Worm (Caenorhabditis elegans): ENCODE results near the gene F08F8.10.

The F08F8.10 gene

ce11 chrIII:7357356-7357755 is at the start of gene F08F8.10 (continued):
- TF ChIP-seq efl-3 (GFP tag; optimal IDR thresholded peaks at IDR 0.05) (no peak), pqm-1 (tag; optimal IDR thresholded peaks at IDR 0.05) (no peak), hpl-2 (GFP tag; optimal IDR thresholded peaks at IDR 0.05) (no peak), Y116A8C.19 (tag; optimal IDR thresholded peaks at IDR 0.05; ENCODE audit: borderline replicate concordance) (no peak), nhr-77 (tag; optimal IDR thresholded peaks at IDR 0.05) (no peak), tbx-2 (tag; optimal IDR thresholded peaks at IDR 0.05) (peak; percentile 9), nhr-71 (tag; optimal IDR thresholded peaks at IDR 0.05) (peak; percentile 56), unc-62 (GFP tag; optimal IDR thresholded peaks at IDR 0.05) (no peak), pax-3 (tag; optimal IDR thresholded peaks at IDR 0.05) (no peak), ceh-90 (tag; optimal IDR thresholded peaks at IDR 0.05) (no peak), ceh-8 (GFP tag; optimal IDR thresholded peaks at IDR 0.05) (no peak), irx-1 (tag; optimal IDR thresholded peaks at IDR 0.05) (no peak), aly-2 (tag; optimal IDR thresholded peaks at IDR 0.05) (no peak), lin-14 (GFP tag; optimal IDR thresholded peaks at IDR 0.05) (peak; percentile 52), nhr-85 (tag) (peak; percentile 56), mab-9 (GFP tag; IDR thresholded peaks at IDR 0.05) (no peak), fos-1 (tag; optimal IDR thresholded peaks at IDR 0.05) (no peak), dsc-1 (tag; optimal IDR thresholded peaks at IDR 0.05) (peak; percentile 5), elt-3 (tag; optimal IDR thresholded peaks at IDR 0.05) (peak in 1 of 6 experiments; percentile 1), nhr-76 (tag; optimal IDR thresholded peaks at IDR 0.05) (no peak), mep-1 (tag; optimal IDR thresholded peaks at IDR 0.05) (peak; percentile 82), C04F5.9 (tag; optimal IDR thresholded peaks at IDR 0.05) (no peak)

- no peak for TF ChIP-seq tlp-1 (tag; optimal IDR thresholded peaks at IDR 0.05)
- peak; percentile 82 for TF ChIP-seq fkh-10 (GFP tag; optimal IDR thresholded peaks at IDR 0.05)
- peak; percentile 42 for TF ChIP-seq lin-14 (GFP tag; optimal IDR thresholded peaks at IDR 0.05)
Observed at ce11 chrIII:7399004-7399403, 41.8 kb upstream of the F08F8.10 start.

ce11 chrIII:7397196-7397595 is 40.0 kb upstream of the F08F8.10 start:
- peak; percentile 11 for TF ChIP-seq blmp-1 (tag; optimal IDR thresholded peaks at IDR 0.05)
- TF ChIP-seq nhr-77 (tag; optimal IDR thresholded peaks at IDR 0.05), result no peak
- TF ChIP-seq ets-5 (GFP tag; IDR thresholded peaks at IDR 0.05), result no peak
- TF ChIP-seq rnt-1 (tag; optimal IDR thresholded peaks at IDR 0.05), result peak; percentile 30
- TF ChIP-seq mdl-1 (tag; optimal IDR thresholded peaks at IDR 0.05), result no peak
- no peak for TF ChIP-seq hlh-4 (tag; optimal IDR thresholded peaks at IDR 0.05)
- TF ChIP-seq ama-1 (optimal IDR thresholded peaks at IDR 0.05), result no peak
- TF ChIP-seq Y116A8C.19 (tag; optimal IDR thresholded peaks at IDR 0.05; ENCODE audit: borderline replicate concordance), result no peak
- no peak for TF ChIP-seq egl-13 (tag; optimal IDR thresholded peaks at IDR 0.05)
- no peak for TF ChIP-seq dsc-1 (tag; optimal IDR thresholded peaks at IDR 0.05)
- TF ChIP-seq nhr-71 (tag; optimal IDR thresholded peaks at IDR 0.05), result peak; percentile 14
- no peak for TF ChIP-seq sup-37 (GFP tag; optimal IDR thresholded peaks at IDR 0.05)
- no peak for TF ChIP-seq egl-27 (tag; optimal IDR thresholded peaks at IDR 0.05)
- TF ChIP-seq fkh-8 (tag; optimal IDR thresholded peaks at IDR 0.05), result no peak
- TF ChIP-seq ztf-4 (tag; optimal IDR thresholded peaks at IDR 0.05), result no peak
- no peak for TF ChIP-seq unc-86 (tag; optimal IDR thresholded peaks at IDR 0.05)
- TF ChIP-seq lin-39 (tag; optimal IDR thresholded peaks at IDR 0.05), result no peak
- no peak for TF ChIP-seq nhr-12 (tag; optimal IDR thresholded peaks at IDR 0.05)
- TF ChIP-seq aha-1 (tag; optimal IDR thresholded peaks at IDR 0.05), result no peak
- no peak for TF ChIP-seq fkh-10 (GFP tag; optimal IDR thresholded peaks at IDR 0.05)
- no peak for TF ChIP-seq nhr-28 (tag; optimal IDR thresholded peaks at IDR 0.05)
- peak; percentile 3 for TF ChIP-seq lin-14 (GFP tag; optimal IDR thresholded peaks at IDR 0.05)
- no peak for TF ChIP-seq jun-1 (tag; optimal IDR thresholded peaks at IDR 0.05)
- no peak for TF ChIP-seq zip-4 (GFP tag; optimal IDR thresholded peaks at IDR 0.05)
- no peak for TF ChIP-seq unc-62 (GFP tag; optimal IDR thresholded peaks at IDR 0.05)
- peak; percentile 2 for TF ChIP-seq efl-1 (optimal IDR thresholded peaks at IDR 0.05)
- no peak for TF ChIP-seq efl-1 (GFP tag; optimal IDR thresholded peaks at IDR 0.05 in 1 of 2)
- peak in 1 of 2 experiments; percentile 10 for TF ChIP-seq lsy-2 (tag; optimal IDR thresholded peaks at IDR 0.05)
- TF ChIP-seq nhr-47 (tag; optimal IDR thresholded peaks at IDR 0.05), result no peak
- TF ChIP-seq nhr-85 (tag), result no peak
- TF ChIP-seq nhr-19 (GFP tag; conservative IDR thresholded peaks at IDR 0.05), result no peak
